Worm (Caenorhabditis elegans) whole organism, late embryonic: ENCODE results near the gene ebp-2.

Experiments used
- C08G9.2 ChIP-seq: sonication (generic microtip); optimal IDR thresholded peaks from 2 replicates; lab custom pipeline; 2016; ENCODE audit warnings: mild to moderate bottlenecking, missing genetic modification characterization, moderate library complexity, missing compliant biosample characterization
- F13H6.1 ChIP-seq: sonication (generic microtip); optimal IDR thresholded peaks from 2 replicates; lab custom pipeline; 2016; ENCODE audit warnings: missing genetic modification characterization, missing compliant biosample characterization
- K02D7.2 ChIP-seq: sonication (generic microtip); optimal IDR thresholded peaks from 2 replicates; lab custom pipeline; 2017; ENCODE audit warnings: mild to moderate bottlenecking, missing genetic modification characterization, missing compliant biosample characterization
- T23F11.4 ChIP-seq: fragments of 200-800 bp; sonication (Bioruptor generic); optimal IDR thresholded peaks from 2 replicates; lab custom pipeline; 2018; ENCODE audit warnings: mild to moderate bottlenecking, missing genetic modification characterization, missing compliant biosample characterization
- Y22D7AL.16 ChIP-seq: sonication (generic microtip); optimal IDR thresholded peaks from 2 replicates; lab custom pipeline; 2016; ENCODE audit warnings: missing genetic modification characterization, missing compliant biosample characterization
- ceh-14 ChIP-seq: sonication (generic microtip); optimal IDR thresholded peaks from 2 replicates; lab custom pipeline; 2016; ENCODE audit warnings: missing genotype, missing genetic modification characterization, missing compliant biosample characterization
- ceh-18 ChIP-seq: sonication (generic microtip); optimal IDR thresholded peaks from 2 replicates; lab custom pipeline; 2016; ENCODE audit warnings: missing genetic modification characterization, missing compliant biosample characterization
- ceh-2 ChIP-seq: sonication (generic microtip); optimal IDR thresholded peaks from 2 replicates; lab custom pipeline; 2016; ENCODE audit warnings: missing genotype, missing genetic modification characterization, missing compliant biosample characterization
- ceh-22 ChIP-seq: sonication (generic microtip); optimal IDR thresholded peaks from 2 replicates; lab custom pipeline; 2017; ENCODE audit warnings: missing biosample characterization, missing genetic modification characterization
- ceh-24 ChIP-seq: sonication (generic microtip); optimal IDR thresholded peaks from 2 replicates; lab custom pipeline; 2016; ENCODE audit warnings: mild to moderate bottlenecking, missing genetic modification characterization, missing compliant biosample characterization
- ceh-30 ChIP-seq: fragments of 150-350 bp; optimal IDR thresholded peaks from 2 replicates; lab custom pipeline; 2014; ENCODE audit warnings: missing biosample characterization, missing genetic modification characterization
- ceh-31 ChIP-seq: sonication (generic microtip); optimal IDR thresholded peaks from 2 replicates; lab custom pipeline; 2016; ENCODE audit warnings: missing genetic modification characterization, missing compliant biosample characterization
- ceh-34 ChIP-seq: sonication (generic microtip); optimal IDR thresholded peaks from 2 replicates; lab custom pipeline; 2016; ENCODE audit warnings: mild to moderate bottlenecking, missing genetic modification characterization, missing compliant biosample characterization
- ceh-45 ChIP-seq: fragments of 200-800 bp; sonication (Bioruptor generic); IDR thresholded peaks from 2 replicates; pipeline ENCODE4 v1.3.6; 2022; ENCODE audit warnings: missing genetic modification reagents, missing genetic modification characterization, missing compliant biosample characterization
- ceh-48 ChIP-seq: sonication (generic microtip); optimal IDR thresholded peaks from 2 replicates; lab custom pipeline; 2016; ENCODE audit warnings: missing genetic modification characterization, inconsistent platforms, missing compliant biosample characterization
- ceh-9 ChIP-seq: sonication (generic microtip); optimal IDR thresholded peaks from 2 replicates; lab custom pipeline; 2016; ENCODE audit warnings: mild to moderate bottlenecking, missing genetic modification characterization, inconsistent platforms, missing compliant biosample characterization
- che-1 ChIP-seq: sonication (generic microtip); optimal IDR thresholded peaks from 2 replicates; lab custom pipeline; 2016; ENCODE audit warnings: mild to moderate bottlenecking, missing genetic modification characterization, missing compliant biosample characterization
- dmd-4 ChIP-seq: sonication (generic microtip); optimal IDR thresholded peaks from 2 replicates; lab custom pipeline; 2016; ENCODE audit warnings: borderline replicate concordance, missing genetic modification characterization, missing compliant biosample characterization
- dve-1 ChIP-seq: sonication (generic microtip); optimal IDR thresholded peaks from 2 replicates; lab custom pipeline; 2017; ENCODE audit warnings: antibody characterized with exemption, mild to moderate bottlenecking, missing genetic modification characterization, missing compliant biosample characterization
- elt-2 ChIP-seq: sonication (generic microtip); optimal IDR thresholded peaks from 2 replicates; lab custom pipeline; 2016; ENCODE audit warnings: missing genetic modification reagents, missing genetic modification characterization, missing compliant biosample characterization
- elt-4 ChIP-seq: sonication (generic microtip); optimal IDR thresholded peaks from 2 replicates; lab custom pipeline; 2016; ENCODE audit warnings: missing genetic modification characterization, missing compliant biosample characterization
- ets-4 ChIP-seq: sonication (generic microtip); optimal IDR thresholded peaks from 2 replicates; lab custom pipeline; 2016; ENCODE audit warnings: missing genetic modification characterization, missing compliant biosample characterization
- eyg-1 ChIP-seq: sonication (generic microtip); optimal IDR thresholded peaks from 2 replicates; lab custom pipeline; 2016; ENCODE audit warnings: missing genotype, missing genetic modification characterization, missing compliant biosample characterization
- fax-1 ChIP-seq: sonication (generic microtip); optimal IDR thresholded peaks from 2 replicates; lab custom pipeline; 2016; ENCODE audit warnings: missing genotype, missing genetic modification characterization, missing compliant biosample characterization
- fkh-10 ChIP-seq: fragments of 150-350 bp; optimal IDR thresholded peaks from 2 replicates; lab custom pipeline; 2014; ENCODE audit warnings: missing biosample characterization, missing genetic modification reagents, missing genetic modification characterization
- fkh-6 ChIP-seq: sonication (generic microtip); optimal IDR thresholded peaks from 2 replicates; lab custom pipeline; 2016; ENCODE audit warnings: missing genetic modification characterization, missing compliant biosample characterization
- hlh-15 ChIP-seq: sonication (generic microtip); optimal IDR thresholded peaks from 2 replicates; lab custom pipeline; 2016; ENCODE audit warnings: missing genetic modification characterization, missing compliant biosample characterization
- hlh-30 ChIP-seq: sonication (generic microtip); optimal IDR thresholded peaks from 2 replicates; lab custom pipeline; 2017; ENCODE audit warnings: antibody characterized with exemption, missing genetic modification characterization, missing compliant biosample characterization; ENCODE audit not compliant: insufficient read depth
- hlh-6 ChIP-seq: sonication (generic microtip); optimal IDR thresholded peaks from 2 replicates; lab custom pipeline; 2016; ENCODE audit warnings: missing genotype, missing genetic modification characterization, missing compliant biosample characterization
- hlh-8 ChIP-seq: sonication (generic microtip); optimal IDR thresholded peaks from 2 replicates; lab custom pipeline; 2016; ENCODE audit warnings: missing genotype, missing genetic modification characterization, missing compliant biosample characterization
- lim-6 ChIP-seq: sonication (generic microtip); optimal IDR thresholded peaks from 2 replicates; lab custom pipeline; 2016; ENCODE audit warnings: missing genetic modification characterization, missing compliant biosample characterization
- lin-11 ChIP-seq: fragments of 200-800 bp; sonication (Bioruptor generic); optimal IDR thresholded peaks from 2 replicates; lab custom pipeline; 2018; ENCODE audit warnings: mild to moderate bottlenecking, missing genetic modification characterization, missing compliant biosample characterization
- madf-2 ChIP-seq: sonication (generic microtip); optimal IDR thresholded peaks from 2 replicates; lab custom pipeline; 2017; ENCODE audit warnings: missing genetic modification characterization, missing compliant biosample characterization
- mec-3 ChIP-seq: sonication (generic microtip); optimal IDR thresholded peaks from 2 replicates; lab custom pipeline; 2016; ENCODE audit warnings: borderline replicate concordance, missing genetic modification characterization, missing compliant biosample characterization
- nhr-11 ChIP-seq: fragments of 150-350 bp; optimal IDR thresholded peaks from 2 replicates; lab custom pipeline; 2014; ENCODE audit warnings: missing biosample characterization, missing genetic modification characterization
- npax-4 ChIP-seq: sonication (generic microtip); optimal IDR thresholded peaks from 2 replicates; lab custom pipeline; 2016; ENCODE audit warnings: missing genetic modification characterization, missing compliant biosample characterization
- odd-2 ChIP-seq: sonication (generic microtip); optimal IDR thresholded peaks from 2 replicates; lab custom pipeline; 2017; ENCODE audit warnings: antibody characterized with exemption, mild to moderate bottlenecking, missing genetic modification characterization, missing compliant biosample characterization
- pag-3 ChIP-seq: sonication (generic microtip); optimal IDR thresholded peaks from 2 replicates; lab custom pipeline; 2016; ENCODE audit warnings: missing compliant biosample characterization, missing genetic modification characterization, borderline replicate concordance
- pax-1 ChIP-seq: fragments of 150-350 bp; optimal IDR thresholded peaks from 2 replicates; lab custom pipeline; 2014; ENCODE audit warnings: missing biosample characterization, missing genetic modification characterization
- pha-4 ChIP-seq: fragments of 150-350 bp; optimal IDR thresholded peaks from 2 replicates; lab custom pipeline; 2018; ENCODE audit warnings: missing biosample characterization, missing genetic modification reagents, missing genetic modification characterization
- pqm-1 ChIP-seq: sonication (generic microtip); optimal IDR thresholded peaks from 2 replicates; lab custom pipeline; 2016; ENCODE audit warnings: missing genetic modification characterization, missing compliant biosample characterization
- pros-1 ChIP-seq: fragments of 150-350 bp; optimal IDR thresholded peaks from 2 replicates; lab custom pipeline; 2014; ENCODE audit warnings: missing biosample characterization, missing genetic modification reagents, missing genetic modification characterization
- rnt-1 ChIP-seq: sonication (generic microtip); optimal IDR thresholded peaks from 2 replicates; lab custom pipeline; 2016; ENCODE audit warnings: missing genetic modification characterization, missing compliant biosample characterization
- sdc-2 ChIP-seq: sonication (generic microtip); optimal IDR thresholded peaks from 2 replicates; lab custom pipeline; 2016; ENCODE audit warnings: missing genotype, missing genetic modification characterization, missing compliant biosample characterization
- sox-4 ChIP-seq: sonication (generic microtip); optimal IDR thresholded peaks from 2 replicates; lab custom pipeline; 2017; ENCODE audit warnings: mild to moderate bottlenecking, missing genetic modification characterization, inconsistent platforms, missing compliant biosample characterization
- syd-9 ChIP-seq: sonication (generic microtip); optimal IDR thresholded peaks from 2 replicates; lab custom pipeline; 2016; ENCODE audit warnings: mild to moderate bottlenecking, missing genetic modification characterization, moderate library complexity, missing compliant biosample characterization
- tbx-2 ChIP-seq: sonication (generic microtip); optimal IDR thresholded peaks from 2 replicates; lab custom pipeline; 2016; ENCODE audit warnings: missing genetic modification characterization, missing compliant biosample characterization
- tbx-7 ChIP-seq: sonication (generic microtip); optimal IDR thresholded peaks from 2 replicates; lab custom pipeline; 2016; ENCODE audit warnings: missing genotype, missing genetic modification characterization, missing compliant biosample characterization
- unc-3 ChIP-seq, 2 experiments: fragments of 200-800 bp in 1 of 2; sonication (Bioruptor generic) in 1 of 2; sonication (generic microtip) in 1 of 2; conservative IDR thresholded peaks in 1 of 2; optimal IDR thresholded peaks in 1 of 2; 2 replicates each; pipeline versions ENCODE4 v1.3.6 to Lab custom; 2016 to 2022; ENCODE audit warnings: missing compliant biosample characterization in 2 of 2, missing genetic modification characterization in 2 of 2, missing genetic modification reagents in 1 of 2
- unc-42 ChIP-seq: sonication (generic microtip); optimal IDR thresholded peaks from 2 replicates; lab custom pipeline; 2016; ENCODE audit warnings: missing genotype, missing genetic modification characterization, missing compliant biosample characterization
- unc-55 ChIP-seq: sonication (generic microtip); optimal IDR thresholded peaks from 2 replicates; lab custom pipeline; 2017; ENCODE audit warnings: missing biosample characterization, missing genetic modification reagents, missing genetic modification characterization
- zip-5 ChIP-seq: sonication (generic microtip); optimal IDR thresholded peaks from 2 replicates; lab custom pipeline; 2016; ENCODE audit warnings: missing genetic modification characterization, missing compliant biosample characterization
- ztf-16 ChIP-seq: sonication (generic microtip); optimal IDR thresholded peaks from 2 replicates; lab custom pipeline; 2017; ENCODE audit warnings: missing genetic modification characterization, missing compliant biosample characterization

The ebp-2 gene

DNA sequence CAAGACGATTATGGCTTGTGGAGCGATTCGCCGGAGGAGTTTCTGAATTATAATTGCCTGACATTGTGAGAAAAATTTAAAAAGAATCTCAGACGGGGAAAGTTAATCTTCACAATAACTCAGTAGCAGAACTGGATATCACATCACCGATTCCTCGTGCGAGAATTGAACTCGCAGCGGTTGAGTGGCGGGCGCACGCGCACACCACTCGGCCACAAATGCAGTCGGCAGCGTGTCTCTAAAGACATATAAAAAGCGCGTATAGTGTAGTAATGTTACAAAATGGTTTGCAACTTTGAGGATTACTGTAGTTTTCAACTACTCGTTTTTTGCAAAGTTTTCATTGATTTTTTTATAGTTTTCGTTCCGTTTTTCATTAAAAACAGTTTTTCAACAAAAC is 42.1 kb downstream of the ebp-2 start:
- peak; percentile 94 for TF ChIP-seq lin-11 (tag; lab: Kevin White, UChicago)
- TF ChIP-seq lim-6 (tag; lab: Kevin White, UChicago) = peak; percentile 76
- peak; percentile 78 for TF ChIP-seq hlh-30 (tag; lab: Kevin White, UChicago)
- TF ChIP-seq unc-55 (GFP tag; lab: Kevin White, UChicago) = no peak
- TF ChIP-seq tbx-2 (tag; lab: Kevin White, UChicago) = peak; percentile 95
- peak; percentile 91 for TF ChIP-seq unc-3 (GFP tag; conservative IDR thresholded peaks at IDR 0.05; lab: Robert Waterston, UW)
- peak; percentile 92 for TF ChIP-seq unc-3 (tag; optimal IDR thresholded peaks at IDR 0.05; lab: Kevin White, UChicago)
- peak; percentile 35 for TF ChIP-seq tbx-7 (tag; lab: Kevin White, UChicago)
- peak; percentile 80 for TF ChIP-seq pag-3
- peak; percentile 87 for TF ChIP-seq mec-3 (tag; lab: Kevin White, UChicago)
- peak; percentile 97 for TF ChIP-seq sox-4
- peak; percentile 95 for TF ChIP-seq F13H6.1 (tag; lab: Kevin White, UChicago)
- peak; percentile 95 for TF ChIP-seq eyg-1 (tag; lab: Kevin White, UChicago)
- TF ChIP-seq K02D7.2 (tag; lab: Kevin White, UChicago) = peak; percentile 96
- peak; percentile 70 for TF ChIP-seq unc-42 (tag; lab: Kevin White, UChicago)
- peak; percentile 37 for TF ChIP-seq rnt-1 (tag; lab: Kevin White, UChicago)
- TF ChIP-seq dve-1 (tag; lab: Kevin White, UChicago) = peak; percentile 88
- peak; percentile 96 for TF ChIP-seq hlh-6
- peak; percentile 80 for TF ChIP-seq odd-2 (tag; lab: Kevin White, UChicago)
- peak; percentile 98 for TF ChIP-seq Y22D7AL.16 (tag; lab: Kevin White, UChicago)
- no peak for TF ChIP-seq pros-1 (tag; lab: Kevin White, UChicago)
- TF ChIP-seq hlh-8 (tag; lab: Kevin White, UChicago) = peak; percentile 88
- TF ChIP-seq hlh-15 (tag; lab: Kevin White, UChicago) = peak; percentile 96
- peak; percentile 72 for TF ChIP-seq ceh-30 (tag; lab: Kevin White, UChicago)
- peak; percentile 56 for TF ChIP-seq ets-4 (tag; lab: Kevin White, UChicago)
- TF ChIP-seq T23F11.4 (GFP tag; lab: Kevin White, UChicago) = peak; percentile 94
- TF ChIP-seq ceh-45 = peak; percentile 95
- TF ChIP-seq ceh-22 (tag; lab: Kevin White, UChicago) = peak; percentile 26
- peak; percentile 94 for TF ChIP-seq ceh-48 (tag; lab: Kevin White, UChicago)
- TF ChIP-seq pqm-1 (tag; lab: Kevin White, UChicago) = peak; percentile 83
- TF ChIP-seq ceh-24 = peak; percentile 97
- peak; percentile 95 for TF ChIP-seq ztf-16 (tag; lab: Kevin White, UChicago)
- no peak for TF ChIP-seq pha-4 (tag; lab: Kevin White, UChicago)
- no peak for TF ChIP-seq pax-1 (tag; lab: Kevin White, UChicago)
- TF ChIP-seq elt-2 (tag; lab: Kevin White, UChicago) = peak; percentile 98
- peak; percentile 86 for TF ChIP-seq sdc-2 (tag; lab: Kevin White, UChicago)
- peak; percentile 93 for TF ChIP-seq fax-1 (tag; lab: Kevin White, UChicago)
- peak; percentile 91 for TF ChIP-seq ceh-18
- peak; percentile 90 for TF ChIP-seq dmd-4 (tag; lab: Kevin White, UChicago)
- no peak for TF ChIP-seq nhr-11 (tag; lab: Kevin White, UChicago)
- peak; percentile 85 for TF ChIP-seq C08G9.2 (tag; lab: Kevin White, UChicago)
- TF ChIP-seq elt-4 (tag; lab: Kevin White, UChicago) = peak; percentile 53
- TF ChIP-seq ceh-9 (tag; lab: Kevin White, UChicago) = peak; percentile 95
- peak; percentile 96 for TF ChIP-seq fkh-6 (tag; lab: Kevin White, UChicago)
- peak; percentile 86 for TF ChIP-seq ceh-2
- no peak for TF ChIP-seq fkh-10 (GFP tag; lab: Kevin White, UChicago)
- TF ChIP-seq ceh-14 (tag; lab: Kevin White, UChicago) = peak; percentile 94
- TF ChIP-seq che-1 (tag; lab: Kevin White, UChicago) = peak; percentile 96
- TF ChIP-seq ceh-31 (tag; lab: Kevin White, UChicago) = peak; percentile 85
- TF ChIP-seq madf-2 (tag; lab: Kevin White, UChicago) = peak; percentile 95
- TF ChIP-seq npax-4 (tag; lab: Kevin White, UChicago) = peak; percentile 95
- peak; percentile 97 for TF ChIP-seq syd-9 (tag; lab: Kevin White, UChicago)
- TF ChIP-seq zip-5 (tag; lab: Kevin White, UChicago) = peak; percentile 84
- TF ChIP-seq ceh-34 (tag; lab: Kevin White, UChicago) = peak; percentile 96
